Worm (Caenorhabditis elegans) whole organism, L4 larva: ENCODE measurements around the gene clec-227.

ENCODE experiments used
- F44E2.7 ChIP-seq: fragments of 200-800 bp; sonication (Bioruptor generic); IDR thresholded peaks from 2 replicates; pipeline ENCODE4 v2.1.2; 2022; ENCODE audit warnings: missing genetic modification characterization, missing compliant biosample characterization
- T20F7.1 ChIP-seq: fragments of 200-800 bp; sonication (Bioruptor generic); optimal IDR thresholded peaks from 2 replicates; lab custom pipeline; 2018; ENCODE audit warnings: mild to moderate bottlenecking, missing genetic modification characterization, missing compliant biosample characterization
- T26A8.4 ChIP-seq: fragments of 200-800 bp; sonication (Bioruptor generic); IDR thresholded peaks from 2 replicates; pipeline ENCODE4 v1.3.6; 2022; ENCODE audit warnings: missing genetic modification characterization, missing compliant biosample characterization
- Y105C5A.15 ChIP-seq: fragments of 200-800 bp; sonication (Bioruptor generic); IDR thresholded peaks from 2 replicates; pipeline ENCODE4 v1.3.6; 2022; ENCODE audit warnings: missing genetic modification characterization, missing compliant biosample characterization
- Y75B8A.6 ChIP-seq: fragments of 200-800 bp; sonication (Bioruptor generic); IDR thresholded peaks from 2 replicates; pipeline ENCODE4 v1.3.6; 2022; ENCODE audit warnings: missing genetic modification reagents, missing genetic modification characterization, missing compliant biosample characterization
- ZK337.2 ChIP-seq: fragments of 200-800 bp; sonication (Bioruptor generic); IDR thresholded peaks from 2 replicates; pipeline ENCODE4 v1.3.6; 2022; ENCODE audit warnings: missing genetic modification reagents, missing genetic modification characterization, missing compliant biosample characterization
- aly-2 ChIP-seq: sonication (generic microtip); optimal IDR thresholded peaks from 2 replicates; lab custom pipeline; 2018; ENCODE audit warnings: missing biosample characterization, missing genetic modification characterization
- attf-4 ChIP-seq: sonication (generic microtip); optimal IDR thresholded peaks from 3 replicates; lab custom pipeline; 2017; ENCODE audit warnings: missing biosample characterization, missing genetic modification characterization
- ceh-20 ChIP-seq: fragments of 200-800 bp; sonication (Bioruptor generic); IDR thresholded peaks from 2 replicates; pipeline ENCODE4 v1.3.6; 2022; ENCODE audit warnings: missing genetic modification reagents, missing genetic modification characterization, missing compliant biosample characterization
- ceh-28 ChIP-seq: fragments of 150-350 bp; optimal IDR thresholded peaks from 2 replicates; lab custom pipeline; 2014; ENCODE audit warnings: missing biosample characterization, missing genetic modification reagents, missing genetic modification characterization
- ces-1 ChIP-seq: fragments of 150-350 bp; sonication (generic microtip); optimal IDR thresholded peaks from 4 replicates; lab custom pipeline; 2014; ENCODE audit warnings: missing biosample characterization, missing genetic modification reagents, missing genetic modification characterization
- cey-2 ChIP-seq: sonication (generic microtip); optimal IDR thresholded peaks from 3 replicates; lab custom pipeline; 2017; ENCODE audit warnings: missing genetic modification characterization, mild to moderate bottlenecking, missing compliant biosample characterization, antibody characterized with exemption, borderline replicate concordance; ENCODE audit not compliant: insufficient read depth
- ctbp-1 ChIP-seq: fragments of 200-800 bp; sonication (Bioruptor generic); IDR thresholded peaks from 2 replicates; pipeline ENCODE4 v1.3.6; 2022; ENCODE audit warnings: missing genetic modification reagents, missing genetic modification characterization, missing compliant biosample characterization
- daf-12 ChIP-seq: fragments of 150-350 bp; optimal IDR thresholded peaks from 2 replicates; lab custom pipeline; 2014; ENCODE audit warnings: missing biosample characterization, missing genetic modification reagents, missing genetic modification characterization
- daf-16 ChIP-seq, 3 experiments: sonication (generic microtip); optimal IDR thresholded peaks; 2 replicates each; lab custom pipeline; 2016 to 2017; ENCODE audit warnings: missing genetic modification characterization in 3 of 3, missing genetic modification reagents in 3 of 3, mild to moderate bottlenecking in 2 of 3, missing compliant biosample characterization in 2 of 3, missing biosample characterization in 1 of 3, moderate library complexity in 1 of 3
- daf-8 ChIP-seq: fragments of 200-800 bp; sonication (Bioruptor generic); IDR thresholded peaks from 2 replicates; pipeline ENCODE4 v1.3.6; 2022; ENCODE audit warnings: missing genetic modification characterization, missing compliant biosample characterization
- dmd-6 ChIP-seq: fragments of 200-800 bp; sonication (Bioruptor generic); IDR thresholded peaks from 2 replicates; pipeline ENCODE4 v1.3.6; 2022; ENCODE audit warnings: missing genetic modification reagents, missing genetic modification characterization, missing compliant biosample characterization
- dmd-9 ChIP-seq: fragments of 200-800 bp; sonication (Bioruptor generic); IDR thresholded peaks from 2 replicates; pipeline ENCODE4 v1.3.6; 2022; ENCODE audit warnings: missing genetic modification reagents, missing genetic modification characterization, missing compliant biosample characterization
- duxl-1 ChIP-seq: sonication (generic microtip); optimal IDR thresholded peaks from 2 replicates; lab custom pipeline; 2016; ENCODE audit warnings: mild to moderate bottlenecking, missing genetic modification characterization, moderate library complexity, missing compliant biosample characterization; ENCODE audit not compliant: poor library complexity
- dve-1 ChIP-seq: sonication (generic microtip); optimal IDR thresholded peaks from 2 replicates; lab custom pipeline; 2017; ENCODE audit warnings: antibody characterized with exemption, mild to moderate bottlenecking, missing genetic modification characterization, missing compliant biosample characterization; ENCODE audit not compliant: insufficient read depth
- egl-43 ChIP-seq: fragments of 200-800 bp; sonication (Bioruptor generic); IDR thresholded peaks from 2 replicates; pipeline ENCODE4 v1.3.6; 2022; ENCODE audit warnings: missing genetic modification reagents, missing genetic modification characterization, missing compliant biosample characterization
- fkh-10 ChIP-seq: fragments of 150-350 bp; optimal IDR thresholded peaks from 2 replicates; lab custom pipeline; 2014; ENCODE audit warnings: missing biosample characterization, missing genetic modification reagents, missing genetic modification characterization
- gei-8 ChIP-seq: fragments of 200-800 bp; sonication (Bioruptor generic); optimal IDR thresholded peaks from 2 replicates; lab custom pipeline; 2018; ENCODE audit warnings: mild to moderate bottlenecking, missing genetic modification characterization, missing compliant biosample characterization
- hmg-1.1 ChIP-seq: fragments of 200-800 bp; sonication (Bioruptor generic); IDR thresholded peaks from 2 replicates; pipeline ENCODE4 v1.3.6; 2022; ENCODE audit warnings: missing genetic modification reagents, missing genetic modification characterization, missing compliant biosample characterization
- jun-1 ChIP-seq: fragments of 150-350 bp; optimal IDR thresholded peaks from 2 replicates; lab custom pipeline; 2014; ENCODE audit warnings: missing biosample characterization, missing genetic modification reagents, missing genetic modification characterization
- lin-1 ChIP-seq: fragments of 200-800 bp; sonication (Bioruptor generic); IDR thresholded peaks from 2 replicates; pipeline ENCODE4 v1.3.6; 2022; ENCODE audit warnings: missing genetic modification reagents, missing genetic modification characterization, missing compliant biosample characterization
- lin-13 ChIP-seq: fragments of 150-350 bp; optimal IDR thresholded peaks from 2 replicates; lab custom pipeline; 2014; ENCODE audit warnings: missing biosample characterization, missing genetic modification reagents, missing genetic modification characterization
- lin-29 ChIP-seq: fragments of 200-800 bp; sonication (Bioruptor generic); IDR thresholded peaks from 2 replicates; pipeline ENCODE4 v1.3.6; 2022; ENCODE audit warnings: missing genetic modification reagents, missing genetic modification characterization, missing compliant biosample characterization
- lin-39 ChIP-seq: fragments of 150-350 bp; optimal IDR thresholded peaks from 2 replicates; lab custom pipeline; 2014; ENCODE audit warnings: missing biosample characterization, missing genetic modification reagents, missing genetic modification characterization
- lsy-2 ChIP-seq, 2 experiments: fragments of 150-350 bp in 1 of 2; sonication (generic microtip) in 1 of 2; optimal IDR thresholded peaks; 2 replicates each; lab custom pipeline; 2014 to 2017; ENCODE audit warnings: missing biosample characterization in 2 of 2, missing genetic modification characterization in 2 of 2
- madf-5 ChIP-seq, 2 experiments: fragments of 200-800 bp; sonication (Bioruptor generic); IDR thresholded peaks; 2 replicates each; pipeline ENCODE4 v1.3.6; 2022; ENCODE audit warnings: missing compliant biosample characterization in 2 of 2, missing genetic modification characterization in 2 of 2
- mep-1 ChIP-seq: fragments of 150-350 bp; sonication (generic microtip); optimal IDR thresholded peaks from 3 replicates; lab custom pipeline; 2014; ENCODE audit warnings: missing biosample characterization, missing genetic modification characterization
- mes-2 ChIP-seq: sonication (generic microtip); optimal IDR thresholded peaks from 2 replicates; lab custom pipeline; 2016; ENCODE audit warnings: missing genotype, mild to moderate bottlenecking, missing genetic modification characterization, missing compliant biosample characterization; ENCODE audit not compliant: poor library complexity, severe bottlenecking
- mxl-3 ChIP-seq: fragments of 200-800 bp; sonication (Bioruptor generic); optimal IDR thresholded peaks from 2 replicates; lab custom pipeline; 2018; ENCODE audit warnings: mild to moderate bottlenecking, missing genetic modification characterization, missing compliant biosample characterization
- nhr-111 ChIP-seq: fragments of 200-800 bp; sonication (Bioruptor generic); optimal IDR thresholded peaks from 2 replicates; lab custom pipeline; 2018; ENCODE audit warnings: mild to moderate bottlenecking, missing genetic modification characterization, missing compliant biosample characterization
- nhr-28 ChIP-seq: fragments of 150-350 bp; optimal IDR thresholded peaks from 2 replicates; lab custom pipeline; 2014; ENCODE audit warnings: missing biosample characterization, missing genetic modification characterization
- nhr-42 ChIP-seq: fragments of 200-800 bp; sonication (Bioruptor generic); IDR thresholded peaks from 2 replicates; pipeline ENCODE4 v1.3.6; 2022; ENCODE audit warnings: missing genetic modification characterization, missing compliant biosample characterization
- nhr-6 ChIP-seq: fragments of 150-350 bp; optimal IDR thresholded peaks from 2 replicates; lab custom pipeline; 2014; ENCODE audit warnings: missing biosample characterization, missing genetic modification characterization
- pha-4 ChIP-seq, 2 experiments: fragments of 150-350 bp in 1 of 2; fragments of 200-800 bp in 1 of 2; sonication (Bioruptor generic) in 1 of 2; IDR thresholded peaks in 1 of 2; optimal IDR thresholded peaks in 1 of 2; 2 replicates each; pipeline versions ENCODE4 v1.3.6 to Lab custom; 2014 to 2022; ENCODE audit warnings: missing genetic modification characterization in 2 of 2, missing genetic modification reagents in 2 of 2, missing biosample characterization in 1 of 2, missing compliant biosample characterization in 1 of 2
- php-3 ChIP-seq: fragments of 200-800 bp; sonication (Bioruptor generic); IDR thresholded peaks from 2 replicates; pipeline ENCODE4 v1.3.6; 2022; ENCODE audit warnings: missing genetic modification reagents, missing genetic modification characterization, missing compliant biosample characterization
- pqm-1 ChIP-seq: sonication (generic microtip); optimal IDR thresholded peaks from 2 replicates; lab custom pipeline; 2017; ENCODE audit warnings: missing biosample characterization, missing genetic modification characterization
- sdz-12 ChIP-seq: fragments of 200-800 bp; sonication (Bioruptor generic); optimal IDR thresholded peaks from 2 replicates; lab custom pipeline; 2018; ENCODE audit warnings: mild to moderate bottlenecking, missing genetic modification characterization, missing compliant biosample characterization
- skn-1 ChIP-seq: fragments of 150-350 bp; optimal IDR thresholded peaks from 2 replicates; lab custom pipeline; 2014; ENCODE audit warnings: missing biosample characterization, missing genetic modification characterization
- snpc-4 ChIP-seq: fragments of 150-350 bp; optimal IDR thresholded peaks from 2 replicates; lab custom pipeline; 2014; ENCODE audit warnings: missing biosample characterization, missing genetic modification characterization
- spr-3 ChIP-seq: fragments of 200-800 bp; sonication (Bioruptor generic); optimal IDR thresholded peaks from 2 replicates; lab custom pipeline; 2018; ENCODE audit warnings: mild to moderate bottlenecking, missing genetic modification characterization, missing compliant biosample characterization
- tra-1 ChIP-seq: fragments of 200-800 bp; sonication (Bioruptor generic); IDR thresholded peaks from 2 replicates; pipeline ENCODE4 v1.3.6; 2022; ENCODE audit warnings: missing genetic modification reagents, missing genetic modification characterization, missing compliant biosample characterization
- unc-130 ChIP-seq: sonication (generic microtip); optimal IDR thresholded peaks from 2 replicates; lab custom pipeline; 2016; ENCODE audit warnings: missing genetic modification reagents, missing genetic modification characterization, missing compliant biosample characterization
- unc-39 ChIP-seq: sonication (generic microtip); optimal IDR thresholded peaks from 2 replicates; lab custom pipeline; 2017; ENCODE audit warnings: missing biosample characterization, missing genetic modification characterization
- zfp-2 ChIP-seq: sonication (generic microtip); optimal IDR thresholded peaks from 2 replicates; lab custom pipeline; 2016; ENCODE audit warnings: mild to moderate bottlenecking, missing genetic modification characterization, missing compliant biosample characterization
- zip-2 ChIP-seq: fragments of 150-350 bp; optimal IDR thresholded peaks from 2 replicates; lab custom pipeline; 2014; ENCODE audit warnings: missing biosample characterization, missing genetic modification characterization

clec-227 gene

DNA sequence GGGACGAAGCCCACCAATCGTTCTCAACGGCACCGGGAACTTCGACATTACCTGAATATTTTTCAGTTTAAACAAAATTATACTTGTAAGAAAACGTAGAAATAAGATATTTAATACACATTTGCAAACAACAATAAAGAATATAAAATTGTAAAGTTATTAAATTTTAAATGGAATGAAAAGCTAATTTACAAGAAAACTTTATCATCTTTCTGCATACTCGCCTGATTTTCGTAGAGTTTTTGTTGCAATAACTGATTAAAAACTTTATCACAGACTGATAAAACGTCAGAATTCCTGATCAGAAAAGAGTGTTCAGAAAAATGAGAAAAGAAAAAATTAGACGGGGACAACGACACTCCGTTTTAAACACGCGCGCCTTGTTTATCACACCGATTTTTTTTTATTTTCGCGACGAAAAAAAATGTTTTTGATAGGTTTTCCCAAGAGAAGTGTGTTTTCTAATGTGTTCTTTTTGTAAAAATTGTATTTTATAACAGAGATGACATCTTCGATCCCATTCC is 25.0 kb upstream of the clec-227 start, which contains the start of the genes dlat-1 and fntb-1 (continued):
- TF ChIP-seq T26A8.4 (GFP tag; lab: Robert Waterston, UW) = no peak
- no peak for TF ChIP-seq zip-2 (tag; lab: Kevin White, UChicago)
- TF ChIP-seq Y75B8A.6 (GFP tag; lab: Robert Waterston, UW) = no peak
- no peak for TF ChIP-seq lin-13 (GFP tag; lab: Kevin White, UChicago)
- no peak for TF ChIP-seq mep-1 (tag; lab: Kevin White, UChicago)
- TF ChIP-seq ceh-20 (GFP tag; lab: Robert Waterston, UW) = no peak
- peak; percentile 74 for TF ChIP-seq pqm-1 (tag; lab: Kevin White, UChicago)
- no peak for TF ChIP-seq ces-1
- TF ChIP-seq unc-130 (GFP tag; lab: Kevin White, UChicago) = no peak
- peak; percentile 56 for TF ChIP-seq dmd-6 (GFP tag; lab: Robert Waterston, UW)
- no peak for TF ChIP-seq daf-16 (GFP tag; optimal IDR thresholded peaks at IDR 0.05; lab: Kevin White, UChicago)
- TF ChIP-seq daf-16 (tag; optimal IDR thresholded peaks at IDR 0.05; lab: Kevin White, UChicago) = peak; percentile 23
- no peak for TF ChIP-seq unc-39 (tag; lab: Kevin White, UChicago)
- no peak for TF ChIP-seq nhr-111 (GFP tag; lab: Kevin White, UChicago)
- TF ChIP-seq skn-1 (tag; lab: Kevin White, UChicago) = no peak
- no peak for TF ChIP-seq cey-2
- TF ChIP-seq jun-1 (tag; lab: Kevin White, UChicago) = no peak
- TF ChIP-seq ceh-28 (tag; lab: Kevin White, UChicago) = no peak
- no peak for TF ChIP-seq zfp-2
- TF ChIP-seq nhr-28 (tag; lab: Kevin White, UChicago) = peak; percentile 68
- TF ChIP-seq php-3 (GFP tag; lab: Robert Waterston, UW) = no peak
- TF ChIP-seq lsy-2 (tag; optimal IDR thresholded peaks at IDR 0.05; lab: Kevin White, UChicago) = no peak
- no peak for TF ChIP-seq daf-8 (GFP tag; lab: Robert Waterston, UW)
- no peak for TF ChIP-seq fkh-10 (GFP tag; lab: Kevin White, UChicago)
- TF ChIP-seq madf-5 (GFP tag; IDR thresholded peaks at IDR 0.05; lab: Robert Waterston, UW) = no peak
- no peak for TF ChIP-seq dmd-9 (GFP tag; lab: Robert Waterston, UW)
- peak; percentile 48 for TF ChIP-seq nhr-6 (tag; lab: Kevin White, UChicago)
- TF ChIP-seq mes-2 (tag; lab: Kevin White, UChicago) = peak; percentile 19
- TF ChIP-seq pha-4 (GFP tag; IDR thresholded peaks at IDR 0.05; lab: Robert Waterston, UW) = no peak
- TF ChIP-seq pha-4 (tag; optimal IDR thresholded peaks at IDR 0.05; lab: Kevin White, UChicago) = no peak
- TF ChIP-seq gei-8 = no peak
- TF ChIP-seq spr-3 (GFP tag; lab: Kevin White, UChicago) = no peak
- no peak for TF ChIP-seq lin-39 (tag; lab: Kevin White, UChicago)
- TF ChIP-seq egl-43 = no peak
- TF ChIP-seq nhr-42 (GFP tag; lab: Robert Waterston, UW) = no peak
- no peak for TF ChIP-seq lin-1 (GFP tag; lab: Robert Waterston, UW)
- no peak for TF ChIP-seq snpc-4 (tag; lab: Kevin White, UChicago)
- TF ChIP-seq mxl-3 (GFP tag; lab: Kevin White, UChicago) = no peak
- no peak for TF ChIP-seq aly-2 (tag; lab: Kevin White, UChicago)
- TF ChIP-seq attf-4 = no peak
- TF ChIP-seq ctbp-1 (GFP tag; lab: Robert Waterston, UW) = no peak
- TF ChIP-seq lin-29 = no peak
- peak; percentile 95 for TF ChIP-seq T20F7.1 (GFP tag; lab: Kevin White, UChicago)
- no peak for TF ChIP-seq ZK337.2 (GFP tag; lab: Robert Waterston, UW)
- TF ChIP-seq sdz-12 (GFP tag; lab: Kevin White, UChicago) = no peak
- TF ChIP-seq tra-1 (GFP tag; lab: Robert Waterston, UW) = no peak
- no peak for TF ChIP-seq duxl-1 (tag; lab: Kevin White, UChicago)
- no peak for TF ChIP-seq daf-12 (tag; lab: Kevin White, UChicago)
- TF ChIP-seq dve-1 (tag; lab: Kevin White, UChicago) = peak; percentile 24
- TF ChIP-seq hmg-1.1 (GFP tag; lab: Robert Waterston, UW) = no peak
- TF ChIP-seq Y105C5A.15 (GFP tag; lab: Robert Waterston, UW) = no peak
- no peak for TF ChIP-seq F44E2.7 (GFP tag; lab: Robert Waterston, UW)
